Fruit fly (Drosophila melanogaster): ENCODE data around the gene asun.

Gene asun

DNA sequence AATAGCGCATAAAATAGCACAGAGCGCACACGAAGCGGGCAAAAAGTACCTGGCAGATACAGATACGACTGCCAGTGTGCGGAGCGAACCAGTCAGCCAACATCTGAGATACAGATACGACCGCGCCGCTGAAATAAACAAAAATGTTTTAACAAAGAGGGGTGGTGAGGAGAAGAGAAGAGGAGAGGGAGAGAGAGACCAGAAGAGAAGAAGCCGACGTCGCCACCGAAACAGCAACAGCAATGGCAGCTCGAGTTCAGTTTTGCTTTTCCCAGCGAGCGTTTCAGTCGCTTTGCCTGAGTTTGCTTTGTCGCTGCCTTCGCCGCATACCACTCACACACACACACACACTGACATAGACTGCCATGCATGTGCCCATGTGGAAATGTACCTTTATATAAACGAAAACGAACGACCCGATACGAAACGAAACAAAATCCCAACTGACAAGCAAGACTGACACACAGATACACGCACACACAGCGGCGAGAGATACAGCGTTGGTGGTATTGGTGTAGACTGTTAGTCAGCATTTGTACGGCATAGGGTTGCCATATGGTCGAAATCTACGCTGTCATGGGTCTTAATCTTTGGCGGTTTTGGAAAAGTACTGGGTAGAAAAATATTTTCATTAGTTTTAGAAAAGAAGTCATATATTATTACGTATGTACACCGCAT is 22.8 kb upstream of the asun start:
- peak; percentile 32 for TF ChIP-seq CG10669 (GFP tag; optimal IDR thresholded peaks at IDR 0.05)
- TF ChIP-seq pdm3 (GFP tag; optimal IDR thresholded peaks at IDR 0.05) = peak; percentile 56
- peak; percentile 64 for TF ChIP-seq dsx (GFP tag; optimal IDR thresholded peaks at IDR 0.05; ENCODE audit: poor library complexity, severe bottlenecking)
- TF ChIP-seq Sox15 (GFP tag; optimal IDR thresholded peaks at IDR 0.05) = peak; percentile 57
- peak; percentile 41 for TF ChIP-seq achi (GFP tag; optimal IDR thresholded peaks at IDR 0.05)
- peak; percentile 65 for TF ChIP-seq vri (GFP tag; optimal IDR thresholded peaks at IDR 0.05)
- TF ChIP-seq fd85E (GFP tag; optimal IDR thresholded peaks at IDR 0.05) = no peak
- no peak for TF ChIP-seq salr (GFP tag; optimal IDR thresholded peaks at IDR 0.05)
- no peak for TF ChIP-seq CG9139 (GFP tag; optimal IDR thresholded peaks at IDR 0.05)
- TF ChIP-seq CG8319 (GFP tag; optimal IDR thresholded peaks at IDR 0.05) = peak; percentile 8
- peak; percentile 69 for TF ChIP-seq Eip93F (GFP tag; optimal IDR thresholded peaks at IDR 0.05)
- no peak for TF ChIP-seq CG6808 (GFP tag; optimal IDR thresholded peaks at IDR 0.05)
- TF ChIP-seq CG31627 (GFP tag; optimal IDR thresholded peaks at IDR 0.05) = peak; percentile 66
- TF ChIP-seq topi (GFP tag; optimal IDR thresholded peaks at IDR 0.05) = peak; percentile 14
- no peak for TF ChIP-seq eg (GFP tag; IDR thresholded peaks at IDR 0.05)
- TF ChIP-seq CG6792 (GFP tag; optimal IDR thresholded peaks at IDR 0.05) = peak; percentile 9
- peak; percentile 83 for TF ChIP-seq fkh (GFP tag; optimal IDR thresholded peaks at IDR 0.05)
- TF ChIP-seq CG3919 (GFP tag; optimal IDR thresholded peaks at IDR 0.05) = no peak
- TF ChIP-seq Ets21C (GFP tag; optimal IDR thresholded peaks at IDR 0.05) = peak; percentile 34
- TF ChIP-seq Gug (GFP tag; IDR thresholded peaks at IDR 0.05) = no peak
- no peak for TF ChIP-seq Smox (GFP tag; optimal IDR thresholded peaks at IDR 0.05)
- peak; percentile 40 for TF ChIP-seq acj6 (GFP tag; optimal IDR thresholded peaks at IDR 0.05)
- peak; percentile 54 for TF ChIP-seq Sox102F (GFP tag; optimal IDR thresholded peaks at IDR 0.05)
- TF ChIP-seq esn (GFP tag; optimal IDR thresholded peaks at IDR 0.05) = no peak
- no peak for TF ChIP-seq Blimp-1 (GFP tag; optimal IDR thresholded peaks at IDR 0.05)
- peak; percentile 14 for TF ChIP-seq Eip75B (GFP tag; optimal IDR thresholded peaks at IDR 0.05)
- peak; percentile 88 for TF ChIP-seq svp (GFP tag)
- peak; percentile 15 for TF ChIP-seq Ets96B (tag; optimal IDR thresholded peaks at IDR 0.05)
- peak; percentile 80 for TF ChIP-seq Sox14 (GFP tag; optimal IDR thresholded peaks at IDR 0.05)
- TF ChIP-seq CG6276 (GFP tag; optimal IDR thresholded peaks at IDR 0.05) = no peak
- TF ChIP-seq CG16779 (tag; optimal IDR thresholded peaks at IDR 0.05) = peak; percentile 40
- TF ChIP-seq Eip78C (GFP tag) = no peak
- no peak for TF ChIP-seq CG11294 (GFP tag; IDR thresholded peaks at IDR 0.05)
- peak; percentile 21 for TF ChIP-seq CG34406 (GFP tag; optimal IDR thresholded peaks at IDR 0.05)
- TF ChIP-seq dac (GFP tag; optimal IDR thresholded peaks at IDR 0.05) = no peak
- TF ChIP-seq Met (GFP tag; optimal IDR thresholded peaks at IDR 0.05) = peak; percentile 45
- TF ChIP-seq CG8632 (GFP tag; optimal IDR thresholded peaks at IDR 0.05) = peak; percentile 28
- TF ChIP-seq ss (GFP tag; optimal IDR thresholded peaks at IDR 0.05) = peak; percentile 41 to 48
- TF ChIP-seq CG10631 (GFP tag; optimal IDR thresholded peaks at IDR 0.05) = peak; percentile 33
- TF ChIP-seq OdsH (GFP tag; optimal IDR thresholded peaks at IDR 0.05) = peak; percentile 50
- peak; percentile 12 for TF ChIP-seq CG3032 (tag; optimal IDR thresholded peaks at IDR 0.05)
- peak; percentile 56 for TF ChIP-seq lz (GFP tag; optimal IDR thresholded peaks at IDR 0.05)
- TF ChIP-seq Hr39 (GFP tag; optimal IDR thresholded peaks at IDR 0.05) = peak; percentile 71
- peak; percentile 29 for TF ChIP-seq CG11902 (GFP tag; optimal IDR thresholded peaks at IDR 0.05)
- TF ChIP-seq CG4318 (GFP tag; optimal IDR thresholded peaks at IDR 0.05) = no peak
- peak; percentile 2 for TF ChIP-seq CG11762 (GFP tag; optimal IDR thresholded peaks at IDR 0.05; ENCODE audit: insufficient read depth)
- TF ChIP-seq CG1621 (tag; optimal IDR thresholded peaks at IDR 0.05) = peak; percentile 26
- peak; percentile 74 for TF ChIP-seq Lpt (GFP tag; optimal IDR thresholded peaks at IDR 0.05)
- TF ChIP-seq CG32006 (GFP tag; optimal IDR thresholded peaks at IDR 0.05) = no peak
- peak; percentile 95 for TF ChIP-seq CG6854 (GFP tag; optimal IDR thresholded peaks at IDR 0.05)
- peak; percentile 56 for TF ChIP-seq Hr4 (GFP tag; optimal IDR thresholded peaks at IDR 0.05)
